Fruit fly (Drosophila melanogaster) whole organism, pupa: Measurements from ENCODE around the gene CSN1a.

Experiments used
- CG10348 ChIP-seq: fragments of 200-800 bp; sonication (Bioruptor generic); IDR thresholded peaks from 2 replicates; pipeline ENCODE4 v1.3.6; 2022; ENCODE audit warnings: missing biosample characterization, missing genetic modification characterization
- CG12605 ChIP-seq: fragments of 200-800 bp; sonication (Bioruptor generic); IDR thresholded peaks from 2 replicates; pipeline ENCODE4 v1.3.6; 2022; ENCODE audit warnings: missing biosample characterization, missing genetic modification characterization
- CG13204 ChIP-seq: fragments of 200-800 bp; sonication (Bioruptor generic); optimal IDR thresholded peaks from 2 replicates; lab custom pipeline; 2018; ENCODE audit warnings: missing biosample characterization, mild to moderate bottlenecking, missing genetic modification characterization, moderate library complexity
- CG14655 ChIP-seq: fragments of 200-800 bp; sonication (Bioruptor generic); optimal IDR thresholded peaks from 3 replicates; lab custom pipeline; 2017; ENCODE audit warnings: mild to moderate bottlenecking, missing biosample characterization, missing genetic modification reagents, missing genetic modification characterization
- CG15710 ChIP-seq: fragments of 200-800 bp; sonication (Bioruptor generic); optimal IDR thresholded peaks from 2 replicates; lab custom pipeline; 2018; ENCODE audit warnings: missing biosample characterization, mild to moderate bottlenecking, missing genetic modification characterization, moderate library complexity
- CG17806 ChIP-seq: fragments of 200-800 bp; sonication (Bioruptor generic); optimal IDR thresholded peaks from 2 replicates; lab custom pipeline; 2018; ENCODE audit warnings: missing biosample characterization, mild to moderate bottlenecking, missing genetic modification characterization, moderate library complexity
- CG32121 ChIP-seq: fragments of 200-800 bp; sonication (Bioruptor generic); IDR thresholded peaks from 2 replicates; pipeline ENCODE4 v1.3.6; 2022; ENCODE audit warnings: missing biosample characterization, missing genetic modification characterization
- CG34367 ChIP-seq: fragments of 200-800 bp; sonication (Bioruptor generic); optimal IDR thresholded peaks from 2 replicates; lab custom pipeline; 2018; ENCODE audit warnings: missing biosample characterization, mild to moderate bottlenecking, missing genetic modification characterization
- CG4496 ChIP-seq: fragments of 200-800 bp; sonication (Bioruptor generic); IDR thresholded peaks from 3 replicates; pipeline ENCODE4 v1.3.6; 2022; ENCODE audit warnings: missing biosample characterization, missing genetic modification characterization
- CG8159 ChIP-seq: fragments of 200-800 bp; sonication (Bioruptor generic); optimal IDR thresholded peaks from 3 replicates; lab custom pipeline; 2018; ENCODE audit warnings: missing biosample characterization, mild to moderate bottlenecking, missing genetic modification characterization, moderate library complexity
- CG8301 ChIP-seq: fragments of 200-800 bp; sonication (Bioruptor generic); optimal IDR thresholded peaks from 2 replicates; lab custom pipeline; 2018; ENCODE audit warnings: missing biosample characterization, mild to moderate bottlenecking, missing genetic modification characterization
- CG9948 ChIP-seq: fragments of 200-800 bp; sonication (Bioruptor generic); optimal IDR thresholded peaks from 2 replicates; lab custom pipeline; 2018; ENCODE audit warnings: missing biosample characterization, mild to moderate bottlenecking, missing genetic modification characterization, moderate library complexity
- D1 ChIP-seq: fragments of 200-800 bp; sonication (Bioruptor generic); optimal IDR thresholded peaks from 2 replicates; lab custom pipeline; 2018; ENCODE audit warnings: missing biosample characterization, mild to moderate bottlenecking, missing genetic modification characterization, moderate library complexity
- EcR ChIP-seq: fragments of 200-800 bp; sonication (Bioruptor generic); optimal IDR thresholded peaks from 3 replicates; lab custom pipeline; 2019; ENCODE audit warnings: missing biosample characterization, missing genetic modification characterization, mild to moderate bottlenecking, moderate library complexity, missing genetic modification reagents
- Ets98B ChIP-seq: fragments of 200-800 bp; sonication (Bioruptor generic); IDR thresholded peaks from 2 replicates; pipeline ENCODE4 v1.3.6; 2022; ENCODE audit warnings: missing biosample characterization, missing genetic modification characterization
- Pif1A ChIP-seq: fragments of 200-800 bp; sonication (Bioruptor generic); optimal IDR thresholded peaks from 3 replicates; lab custom pipeline; 2016; ENCODE audit warnings: missing biosample characterization, missing genetic modification characterization
- Pif1B ChIP-seq: fragments of 200-800 bp; sonication (Bioruptor generic); optimal IDR thresholded peaks from 3 replicates; lab custom pipeline; 2016; ENCODE audit warnings: missing biosample characterization, missing genetic modification characterization
- Snoo ChIP-seq: fragments of 200-800 bp; sonication (Bioruptor generic); optimal IDR thresholded peaks from 3 replicates; lab custom pipeline; 2017; ENCODE audit warnings: missing biosample characterization, mild to moderate bottlenecking, missing genetic modification characterization, inconsistent platforms
- fd96Ca ChIP-seq: fragments of 200-800 bp; sonication (Bioruptor generic); IDR thresholded peaks from 3 replicates; pipeline ENCODE4 v1.3.6; 2022; ENCODE audit warnings: missing biosample characterization, missing genetic modification characterization
- gl ChIP-seq: fragments of 200-800 bp; sonication (Bioruptor generic); optimal IDR thresholded peaks from 2 replicates; lab custom pipeline; 2018; ENCODE audit warnings: missing biosample characterization, mild to moderate bottlenecking, missing genetic modification characterization
- rn ChIP-seq: fragments of 200-800 bp; sonication (Bioruptor generic); IDR thresholded peaks from 2 replicates; pipeline ENCODE4 v1.3.6; 2022; ENCODE audit warnings: missing biosample characterization, missing genetic modification characterization

The CSN1a gene

dm6 chr2L:14743337-14743736, 19.2 kb upstream of the CSN1a start:
- TF ChIP-seq CG32121 (GFP tag; lab: Robert Waterston, UW) (no peak), CG9948 (no peak)

dm6 chr2L:14744121-14744520, 18.4 kb upstream of the CSN1a start, which contains the start of gene CG42681:
CG42681 (plus strand) TSS chr2L:14744421.
- TF ChIP-seq CG12605, result no peak
- no peak for TF ChIP-seq Pif1B (GFP tag; lab: Kevin White, UChicago)
- no peak for TF ChIP-seq CG32121 (GFP tag; lab: Robert Waterston, UW)
- no peak for TF ChIP-seq CG14655 (GFP tag; lab: Kevin White, UChicago)
- TF ChIP-seq fd96Ca (GFP tag; lab: Robert Waterston, UW), result no peak
- TF ChIP-seq CG10348 (GFP tag; lab: Robert Waterston, UW), result no peak
- TF ChIP-seq Pif1A, result no peak
- no peak for TF ChIP-seq CG9948
- TF ChIP-seq D1 (tag; lab: Kevin White, UChicago), result no peak
- no peak for TF ChIP-seq rn (GFP tag; lab: Robert Waterston, UW)
- no peak for TF ChIP-seq Ets98B (GFP tag; lab: Robert Waterston, UW)
- no peak for TF ChIP-seq Snoo (tag; lab: Kevin White, UChicago)
- no peak for TF ChIP-seq CG4496 (GFP tag; lab: Robert Waterston, UW)
- no peak for TF ChIP-seq CG15710
- TF ChIP-seq CG17806 (tag; lab: Kevin White, UChicago), result no peak
- TF ChIP-seq EcR (GFP tag; lab: Kevin White, UChicago), result no peak
- TF ChIP-seq CG8301 (tag; lab: Kevin White, UChicago), result no peak
- TF ChIP-seq CG13204, result no peak
- no peak for TF ChIP-seq CG34367 (tag; lab: Kevin White, UChicago)

- TF ChIP-seq Pif1B (GFP tag; lab: Kevin White, UChicago) (no peak), CG14655 (GFP tag; lab: Kevin White, UChicago) (no peak), CG13204 (no peak), CG10348 (GFP tag; lab: Robert Waterston, UW) (no peak)
- TF ChIP-seq, all 21 proteins: peak for 0
Observed at dm6 chr2L:14745068-14745467, 17.5 kb upstream of the CSN1a start, which contains the start of gene CG42587. CG42587 (minus strand) TSS chr2L:14745210.

dm6 chr2L:14746068-14746467, 16.5 kb upstream of the CSN1a start:
- TF ChIP-seq Pif1B (GFP tag; lab: Kevin White, UChicago), result no peak
- no peak for TF ChIP-seq rn (GFP tag; lab: Robert Waterston, UW)
- TF ChIP-seq CG8301 (tag; lab: Kevin White, UChicago), result no peak
- TF ChIP-seq Ets98B (GFP tag; lab: Robert Waterston, UW), result no peak
- no peak for TF ChIP-seq gl (tag; lab: Kevin White, UChicago)
- TF ChIP-seq CG34367 (tag; lab: Kevin White, UChicago), result no peak
- TF ChIP-seq fd96Ca (GFP tag; lab: Robert Waterston, UW), result no peak
- no peak for TF ChIP-seq CG9948
- TF ChIP-seq Pif1A, result no peak
- no peak for TF ChIP-seq CG12605
- no peak for TF ChIP-seq EcR (GFP tag; lab: Kevin White, UChicago)
- no peak for TF ChIP-seq CG10348 (GFP tag; lab: Robert Waterston, UW)
- TF ChIP-seq Snoo (tag; lab: Kevin White, UChicago), result no peak
- no peak for TF ChIP-seq CG17806 (tag; lab: Kevin White, UChicago)
- TF ChIP-seq CG4496 (GFP tag; lab: Robert Waterston, UW), result no peak
- no peak for TF ChIP-seq CG13204
- TF ChIP-seq CG14655 (GFP tag; lab: Kevin White, UChicago), result no peak

- TF ChIP-seq gl (tag; lab: Kevin White, UChicago) (no peak), CG8301 (tag; lab: Kevin White, UChicago) (no peak), CG13204 (no peak), CG9948 (no peak), CG4496 (GFP tag; lab: Robert Waterston, UW) (no peak), rn (GFP tag; lab: Robert Waterston, UW) (no peak), D1 (tag; lab: Kevin White, UChicago) (no peak), CG17806 (tag; lab: Kevin White, UChicago) (no peak), CG10348 (GFP tag; lab: Robert Waterston, UW) (no peak), CG8159 (tag; lab: Kevin White, UChicago) (no peak), CG32121 (GFP tag; lab: Robert Waterston, UW) (no peak), Ets98B (GFP tag; lab: Robert Waterston, UW) (no peak), EcR (GFP tag; lab: Kevin White, UChicago) (no peak), CG34367 (tag; lab: Kevin White, UChicago) (no peak), Pif1B (GFP tag; lab: Kevin White, UChicago) (no peak), CG14655 (GFP tag; lab: Kevin White, UChicago) (no peak), CG12605 (no peak), CG15710 (no peak), fd96Ca (GFP tag; lab: Robert Waterston, UW) (no peak)
- TF ChIP-seq, all 21 proteins: peak for 0
Observed at dm6 chr2L:14760467-14760866, 2.1 kb upstream of the CSN1a start, which contains the start of gene CG4691. CG4691 (plus strand) TSS chr2L:14760767.

- no peak for TF ChIP-seq gl (tag; lab: Kevin White, UChicago)
- TF ChIP-seq fd96Ca (GFP tag; lab: Robert Waterston, UW), result no peak
- TF ChIP-seq CG12605, result no peak
- no peak for TF ChIP-seq EcR (GFP tag; lab: Kevin White, UChicago)
- TF ChIP-seq Ets98B (GFP tag; lab: Robert Waterston, UW), result no peak
- TF ChIP-seq CG13204, result no peak
- no peak for TF ChIP-seq CG14655 (GFP tag; lab: Kevin White, UChicago)
- TF ChIP-seq CG17806 (tag; lab: Kevin White, UChicago), result no peak
- TF ChIP-seq CG9948, result no peak
- TF ChIP-seq CG34367 (tag; lab: Kevin White, UChicago), result no peak
- no peak for TF ChIP-seq CG8301 (tag; lab: Kevin White, UChicago)
- no peak for TF ChIP-seq Pif1A
- TF ChIP-seq CG8159 (tag; lab: Kevin White, UChicago), result no peak
- TF ChIP-seq, all 21 proteins: peak for 0
Observed at dm6 chr2L:14765608-14766007, 3.0 kb downstream of the CSN1a start, which contains the start of gene CG4701. CG4701 (plus strand) TSS chr2L:14765908.
